Worm (Caenorhabditis elegans) whole organism, young adult: Measurements from ENCODE around the gene npr-28.
A peak's percentile ranks its signal among the peaks of the same experiment; 100 is the strongest.

Source experiments
- B0261.1 ChIP-seq: sonication (generic microtip); optimal IDR thresholded peaks from 2 replicates; lab custom pipeline; 2016; ENCODE audit warnings: mild to moderate bottlenecking, missing genetic modification characterization, moderate library complexity, missing compliant biosample characterization
- C06A6.2 ChIP-seq: fragments of 200-800 bp; sonication (Bioruptor generic); conservative IDR thresholded peaks from 2 replicates; pipeline ENCODE4 v1.3.6; 2022; ENCODE audit warnings: missing genetic modification characterization, missing compliant biosample characterization
- C17E4.6 ChIP-seq: fragments of 200-800 bp; sonication (Bioruptor generic); IDR thresholded peaks from 2 replicates; pipeline ENCODE4 v1.3.6; 2022; ENCODE audit warnings: missing genetic modification reagents, missing genetic modification characterization, missing compliant biosample characterization
- F10E7.11 ChIP-seq: sonication (generic microtip); optimal IDR thresholded peaks from 2 replicates; lab custom pipeline; 2017; ENCODE audit warnings: mild to moderate bottlenecking, missing genetic modification characterization, moderate library complexity, missing compliant biosample characterization
- F22D6.2 ChIP-seq: sonication (generic microtip); optimal IDR thresholded peaks from 2 replicates; lab custom pipeline; 2016; ENCODE audit warnings: mild to moderate bottlenecking, missing genetic modification characterization, missing compliant biosample characterization
- F37B4.10 ChIP-seq: fragments of 200-800 bp; sonication (Bioruptor generic); IDR thresholded peaks from 2 replicates; pipeline ENCODE4 v1.3.6; 2022; ENCODE audit warnings: missing genetic modification characterization, missing compliant biosample characterization
- F55B11.4 ChIP-seq: sonication (generic microtip); optimal IDR thresholded peaks from 2 replicates; lab custom pipeline; 2016; ENCODE audit warnings: missing compliant biosample characterization, missing genetic modification characterization, borderline replicate concordance; ENCODE audit not compliant: insufficient read depth
- F57C9.4 ChIP-seq: sonication (generic microtip); optimal IDR thresholded peaks from 2 replicates; lab custom pipeline; 2017; ENCODE audit warnings: mild to moderate bottlenecking, missing genetic modification characterization, missing compliant biosample characterization
- K11D2.4 ChIP-seq: fragments of 200-800 bp; sonication (Bioruptor generic); IDR thresholded peaks from 2 replicates; pipeline ENCODE4 v1.3.6; 2022; ENCODE audit warnings: missing genetic modification reagents, missing genetic modification characterization, missing compliant biosample characterization
- K12H6.12 ChIP-seq: fragments of 200-800 bp; sonication (Bioruptor generic); optimal IDR thresholded peaks from 2 replicates; lab custom pipeline; 2018; ENCODE audit warnings: mild to moderate bottlenecking, missing genetic modification characterization, missing compliant biosample characterization
- T07F8.4 ChIP-seq: sonication (generic microtip); optimal IDR thresholded peaks from 2 replicates; lab custom pipeline; 2016; ENCODE audit warnings: mild to moderate bottlenecking, missing genetic modification characterization, moderate library complexity, missing compliant biosample characterization
- Y53F4B.3 ChIP-seq: fragments of 200-800 bp; sonication (Bioruptor generic); IDR thresholded peaks from 2 replicates; pipeline ENCODE4 v1.3.6; 2022; ENCODE audit warnings: missing genetic modification reagents, missing genetic modification characterization, missing compliant biosample characterization
- Y53G8AR.9 ChIP-seq: fragments of 200-800 bp; sonication (Bioruptor generic); conservative IDR thresholded peaks from 2 replicates; pipeline ENCODE4 v1.3.6; 2022; ENCODE audit warnings: missing genetic modification reagents, missing genetic modification characterization, missing compliant biosample characterization
- aptf-2 ChIP-seq: fragments of 200-800 bp; sonication (Bioruptor generic); conservative IDR thresholded peaks from 2 replicates; pipeline ENCODE4 v1.3.6; 2022; ENCODE audit warnings: missing genetic modification reagents, missing genetic modification characterization, missing compliant biosample characterization
- athp-1 ChIP-seq: sonication (generic microtip); optimal IDR thresholded peaks from 2 replicates; lab custom pipeline; 2017; ENCODE audit warnings: mild to moderate bottlenecking, missing genetic modification characterization, missing compliant biosample characterization
- attf-3 ChIP-seq: fragments of 200-800 bp; sonication (Bioruptor generic); conservative IDR thresholded peaks from 2 replicates; pipeline ENCODE4 v1.3.6; 2022; ENCODE audit warnings: missing genetic modification reagents, missing genetic modification characterization, missing compliant biosample characterization
- cebp-2 ChIP-seq: fragments of 200-800 bp; sonication (Bioruptor generic); IDR thresholded peaks from 2 replicates; pipeline ENCODE4 v1.3.6; 2022; ENCODE audit warnings: missing genetic modification characterization, missing compliant biosample characterization
- ceh-100 ChIP-seq: fragments of 200-800 bp; sonication (Bioruptor generic); IDR thresholded peaks from 2 replicates; pipeline ENCODE4 v1.3.6; 2022; ENCODE audit warnings: missing genetic modification reagents, missing genetic modification characterization, missing compliant biosample characterization
- ceh-58 ChIP-seq: fragments of 200-800 bp; sonication (Bioruptor generic); IDR thresholded peaks from 2 replicates; pipeline ENCODE4 v1.3.6; 2022; ENCODE audit warnings: missing genetic modification characterization, missing compliant biosample characterization
- ceh-91 ChIP-seq: fragments of 200-800 bp; sonication (Bioruptor generic); IDR thresholded peaks from 2 replicates; pipeline ENCODE4 v1.3.6; 2022; ENCODE audit warnings: missing genetic modification reagents, missing genetic modification characterization, missing compliant biosample characterization
- chd-7 ChIP-seq: sonication (generic microtip); optimal IDR thresholded peaks from 2 replicates; lab custom pipeline; 2016; ENCODE audit warnings: mild to moderate bottlenecking, missing genetic modification characterization, moderate library complexity, missing compliant biosample characterization
- dpff-1 ChIP-seq: sonication (generic microtip); optimal IDR thresholded peaks from 2 replicates; lab custom pipeline; 2017; ENCODE audit warnings: mild to moderate bottlenecking, missing genetic modification characterization, missing compliant biosample characterization
- dpl-1 ChIP-seq: fragments of 150-350 bp; optimal IDR thresholded peaks from 2 replicates; lab custom pipeline; 2014; ENCODE audit warnings: missing biosample characterization, missing genetic modification reagents, missing genetic modification characterization
- efl-1 ChIP-seq: fragments of 150-350 bp; optimal IDR thresholded peaks from 2 replicates; lab custom pipeline; 2014; ENCODE audit warnings: missing biosample characterization, missing genetic modification reagents, missing genetic modification characterization
- egl-18 ChIP-seq: fragments of 200-800 bp; sonication (Bioruptor generic); IDR thresholded peaks from 2 replicates; pipeline ENCODE4 v1.3.6; 2022; ENCODE audit warnings: missing genetic modification reagents, missing genetic modification characterization, missing compliant biosample characterization
- egrh-3 ChIP-seq: fragments of 200-800 bp; sonication (Bioruptor generic); IDR thresholded peaks from 2 replicates; pipeline ENCODE4 v1.3.6; 2022; ENCODE audit warnings: missing genetic modification reagents, missing genetic modification characterization, missing compliant biosample characterization
- ets-4 ChIP-seq: fragments of 200-800 bp; sonication (Bioruptor generic); optimal IDR thresholded peaks from 2 replicates; lab custom pipeline; 2018; ENCODE audit warnings: mild to moderate bottlenecking, missing genetic modification characterization, missing compliant biosample characterization
- hlh-26 ChIP-seq: fragments of 200-800 bp; sonication (Bioruptor generic); conservative IDR thresholded peaks from 2 replicates; pipeline ENCODE4 v1.3.6; 2022; ENCODE audit warnings: missing genetic modification reagents, missing genetic modification characterization, missing compliant biosample characterization
- hmg-20 ChIP-seq: fragments of 200-800 bp; sonication (Bioruptor generic); IDR thresholded peaks from 2 replicates; pipeline ENCODE4 v1.3.6; 2022; ENCODE audit warnings: missing genetic modification reagents, missing genetic modification characterization, missing compliant biosample characterization
- hsf-1 ChIP-seq: fragments of 200-800 bp; sonication (Bioruptor generic); IDR thresholded peaks from 2 replicates; pipeline ENCODE4 v1.3.6; 2022; ENCODE audit warnings: missing genetic modification reagents, missing genetic modification characterization, missing compliant biosample characterization
- let-526 ChIP-seq: fragments of 200-800 bp; sonication (Bioruptor generic); IDR thresholded peaks from 2 replicates; pipeline ENCODE4 v1.3.6; 2022; ENCODE audit warnings: missing genetic modification reagents, missing genetic modification characterization, missing compliant biosample characterization
- lir-1 ChIP-seq: fragments of 200-800 bp; sonication (Bioruptor generic); conservative IDR thresholded peaks from 2 replicates; pipeline ENCODE4 v1.3.6; 2022; ENCODE audit warnings: missing genetic modification reagents, missing genetic modification characterization, missing compliant biosample characterization
- madf-3 ChIP-seq: fragments of 200-800 bp; sonication (Bioruptor generic); IDR thresholded peaks from 2 replicates; pipeline ENCODE4 v1.3.6; 2022; ENCODE audit warnings: missing genetic modification reagents, missing genetic modification characterization, missing compliant biosample characterization
- madf-8 ChIP-seq: fragments of 200-800 bp; sonication (Bioruptor generic); conservative IDR thresholded peaks from 2 replicates; pipeline ENCODE4 v1.3.6; 2022; ENCODE audit warnings: missing genetic modification reagents, missing genetic modification characterization, missing compliant biosample characterization
- mel-28 ChIP-seq: sonication (generic microtip); optimal IDR thresholded peaks from 2 replicates; lab custom pipeline; 2016; ENCODE audit warnings: borderline replicate concordance, mild to moderate bottlenecking, missing genetic modification characterization, missing compliant biosample characterization
- mes-4 ChIP-seq: sonication (generic microtip); optimal IDR thresholded peaks from 2 replicates; lab custom pipeline; 2016; ENCODE audit warnings: missing genotype, missing genetic modification characterization, missing compliant biosample characterization
- mxl-1 ChIP-seq: sonication (generic microtip); optimal IDR thresholded peaks from 2 replicates; lab custom pipeline; 2016; ENCODE audit warnings: missing genetic modification characterization, missing compliant biosample characterization
- nhr-120 ChIP-seq: fragments of 200-800 bp; sonication (Bioruptor generic); IDR thresholded peaks from 2 replicates; pipeline ENCODE4 v1.3.6; 2022; ENCODE audit warnings: missing genetic modification characterization, missing compliant biosample characterization
- nhr-179 ChIP-seq: sonication (generic microtip); optimal IDR thresholded peaks from 2 replicates; lab custom pipeline; 2016; ENCODE audit warnings: mild to moderate bottlenecking, missing genetic modification characterization, missing compliant biosample characterization
- nhr-90 ChIP-seq: sonication (generic microtip); optimal IDR thresholded peaks from 2 replicates; lab custom pipeline; 2016; ENCODE audit warnings: missing genotype, mild to moderate bottlenecking, missing genetic modification characterization, missing compliant biosample characterization
- pbrm-1 ChIP-seq: fragments of 200-800 bp; sonication (Bioruptor generic); IDR thresholded peaks from 2 replicates; pipeline ENCODE4 v1.3.6; 2022; ENCODE audit warnings: missing genetic modification reagents, missing genetic modification characterization, missing compliant biosample characterization
- rpc-1 ChIP-seq, 2 experiments: fragments of 150-350 bp in 1 of 2; sonication (generic microtip) in 1 of 2; optimal IDR thresholded peaks; 2 replicates each; lab custom pipeline; 2014 to 2018; ENCODE audit warnings: missing biosample characterization in 1 of 2, missing genetic modification characterization in 1 of 2, missing genetic modification reagents in 1 of 2, missing genotype in 1 of 2
- sea-2 ChIP-seq: fragments of 200-800 bp; sonication (Bioruptor generic); IDR thresholded peaks from 2 replicates; pipeline ENCODE4 v1.3.6; 2022; ENCODE audit warnings: missing genetic modification characterization, missing compliant biosample characterization
- unc-130 ChIP-seq: sonication (generic microtip); optimal IDR thresholded peaks from 2 replicates; lab custom pipeline; 2016; ENCODE audit warnings: missing genetic modification reagents, missing genetic modification characterization, missing compliant biosample characterization
- xnd-1 ChIP-seq: sonication (generic microtip); optimal IDR thresholded peaks from 2 replicates; lab custom pipeline; 2016; ENCODE audit warnings: missing genotype, missing genetic modification reagents, missing genetic modification characterization, missing compliant biosample characterization
- zfh-2 ChIP-seq: fragments of 200-800 bp; sonication (Bioruptor generic); conservative IDR thresholded peaks from 2 replicates; pipeline ENCODE4 v1.3.6; 2022; ENCODE audit warnings: missing genetic modification reagents, missing genetic modification characterization, missing compliant biosample characterization
- zim-3 ChIP-seq: sonication (generic microtip); optimal IDR thresholded peaks from 2 replicates; lab custom pipeline; 2017; ENCODE audit warnings: mild to moderate bottlenecking, missing genetic modification characterization, moderate library complexity, missing compliant biosample characterization
- ztf-18 ChIP-seq: sonication (generic microtip); optimal IDR thresholded peaks from 2 replicates; lab custom pipeline; 2016; ENCODE audit warnings: missing genotype, mild to moderate bottlenecking, missing genetic modification characterization, missing compliant biosample characterization
- ztf-26 ChIP-seq: sonication (generic microtip); optimal IDR thresholded peaks from 2 replicates; lab custom pipeline; 2017; ENCODE audit warnings: missing genetic modification characterization, missing compliant biosample characterization
- ztf-6 ChIP-seq: fragments of 200-800 bp; sonication (Bioruptor generic); IDR thresholded peaks from 2 replicates; pipeline ENCODE4 v1.3.6; 2022; ENCODE audit warnings: missing genetic modification reagents, missing genetic modification characterization, missing compliant biosample characterization

Gene npr-28

ce11 chrX:8381651-8382050 lies 30.8 kb upstream of the npr-28 start (continued):
- no peak for TF ChIP-seq xnd-1
- no peak for TF ChIP-seq dpff-1 (tag; lab: Kevin White, UChicago)
- no peak for TF ChIP-seq F57C9.4 (tag; lab: Kevin White, UChicago)
- no peak for TF ChIP-seq ztf-6 (GFP tag; lab: Robert Waterston, UW)
- no peak for TF ChIP-seq efl-1 (GFP tag; lab: Kevin White, UChicago)
- TF ChIP-seq attf-3 (GFP tag; lab: Robert Waterston, UW) = 0 out of 2 replicates have a peak, but pooled peaks have one; percentile 23
- TF ChIP-seq zim-3 (tag; lab: Kevin White, UChicago) = no peak
- no peak for TF ChIP-seq dpl-1
- TF ChIP-seq hmg-20 = 0 out of 2 replicates have a peak, but pooled peaks have one; percentile 13
- TF ChIP-seq cebp-2 (GFP tag; lab: Robert Waterston, UW) = no peak
- TF ChIP-seq F10E7.11 = peak; percentile 26
- TF ChIP-seq Y53F4B.3 (GFP tag; lab: Robert Waterston, UW) = no peak
- TF ChIP-seq C06A6.2 (GFP tag; lab: Robert Waterston, UW) = no peak
- TF ChIP-seq K12H6.12 = no peak
- TF ChIP-seq madf-3 (GFP tag; lab: Robert Waterston, UW) = no peak
- no peak for TF ChIP-seq chd-7 (tag; lab: Kevin White, UChicago)
- TF ChIP-seq rpc-1 (optimal IDR thresholded peaks at IDR 0.05; lab: Kevin White, UChicago) = peak; percentile 86
- peak; percentile 96 for TF ChIP-seq rpc-1 (tag; optimal IDR thresholded peaks at IDR 0.05; lab: Kevin White, UChicago)
- TF ChIP-seq egrh-3 (GFP tag; lab: Robert Waterston, UW) = no peak
- peak; percentile 51 for TF ChIP-seq athp-1 (tag; lab: Kevin White, UChicago)
- no peak for TF ChIP-seq ets-4 (GFP tag; lab: Kevin White, UChicago)
- TF ChIP-seq C17E4.6 = no peak
- no peak for TF ChIP-seq egl-18
- peak; percentile 80 for TF ChIP-seq nhr-90
- TF ChIP-seq mel-28 (tag; lab: Kevin White, UChicago) = no peak
- peak; percentile 89 for TF ChIP-seq pbrm-1 (GFP tag; lab: Robert Waterston, UW)
- no peak for TF ChIP-seq K11D2.4
- no peak for TF ChIP-seq madf-8 (GFP tag; lab: Robert Waterston, UW)
- peak; percentile 45; the same call in 1 of the 2 replicates for TF ChIP-seq ceh-100 (GFP tag; lab: Robert Waterston, UW)
- TF ChIP-seq let-526 (GFP tag; lab: Robert Waterston, UW) = no peak
- TF ChIP-seq hlh-26 (GFP tag; lab: Robert Waterston, UW) = no peak
- TF ChIP-seq ceh-91 = no peak
- TF ChIP-seq nhr-179 (tag; lab: Kevin White, UChicago) = no peak
- no peak for TF ChIP-seq ztf-26 (tag; lab: Kevin White, UChicago)
- no peak for TF ChIP-seq F55B11.4
- TF ChIP-seq mes-4 = peak; percentile 50
- no peak for TF ChIP-seq hsf-1 (GFP tag; lab: Robert Waterston, UW)
- no peak for TF ChIP-seq mxl-1 (tag; lab: Kevin White, UChicago)
- no peak for TF ChIP-seq aptf-2 (GFP tag; lab: Robert Waterston, UW)
- no peak for TF ChIP-seq nhr-120 (GFP tag; lab: Robert Waterston, UW)
- TF ChIP-seq ztf-18 = peak; percentile 46
- TF ChIP-seq T07F8.4 (tag; lab: Kevin White, UChicago) = peak; percentile 43
- TF ChIP-seq ceh-58 = no peak
- TF ChIP-seq B0261.1 = peak; percentile 89
- no peak for TF ChIP-seq F22D6.2
- TF ChIP-seq F37B4.10 (GFP tag; lab: Robert Waterston, UW) = no peak
- no peak for TF ChIP-seq lir-1 (GFP tag; lab: Robert Waterston, UW)
- TF ChIP-seq zfh-2 (GFP tag; lab: Robert Waterston, UW) = no peak
- no peak for TF ChIP-seq sea-2 (GFP tag; lab: Robert Waterston, UW)
- no peak for TF ChIP-seq unc-130 (GFP tag; lab: Kevin White, UChicago)
- 0 out of 2 replicates have a peak, but pooled peaks have one; percentile 16 for TF ChIP-seq Y53G8AR.9 (GFP tag; lab: Robert Waterston, UW)
